Worm (Caenorhabditis elegans): ENCODE results near the gene unc-103.

DNA sequence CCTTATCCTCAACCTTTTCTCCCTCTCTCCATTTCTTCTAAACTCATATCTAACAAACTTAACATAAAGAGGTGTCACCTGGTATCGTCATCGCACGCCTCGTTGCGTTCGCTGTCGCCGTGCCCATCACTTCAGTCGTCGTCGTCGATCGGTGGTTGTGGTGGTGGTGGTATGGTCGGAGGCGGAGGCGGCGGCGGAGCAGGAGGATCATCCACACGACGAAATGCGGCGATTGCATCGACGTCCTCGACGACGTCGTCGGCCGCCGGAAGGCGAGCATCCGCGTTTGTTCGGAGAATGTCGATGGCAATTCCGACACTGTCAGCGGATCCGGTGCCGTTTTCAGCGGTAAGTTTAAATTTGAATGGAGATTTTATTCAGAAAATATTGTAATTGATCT is 18.9 kb downstream of the unc-103 start:
- no peak for TF ChIP-seq him-1 (tag; optimal IDR thresholded peaks at IDR 0.05)
- no peak for TF ChIP-seq W03F9.2 (tag; optimal IDR thresholded peaks at IDR 0.05)

Data from whole organism, L4/young adult.